Fruit fly (Drosophila melanogaster) S2 (cell line): ENCODE data around the gene ec.

ENCODE experiments used
- CG8478 ChIP-seq: fragments of >200 bp; optimal IDR thresholded peaks from 2 replicates; lab custom pipeline; 2018
- CTCF ChIP-seq, 2 experiments: fragments of >200 bp; optimal IDR thresholded peaks; 2 replicates each; lab custom pipeline; 2018

- TF ChIP-seq CG8478 (lab: Kevin White, UChicago) (no peak), CTCF (optimal IDR thresholded peaks at IDR 0.05; lab: Kevin White, UChicago) (no peak)
Measured at dm6 chrX:3834955-3835763, 23.7 kb downstream of the ec start.
